Fruit fly (Drosophila melanogaster) whole organism, embryonic: ENCODE results near the gene bark.

Source experiments
- Abd-B ChIP-seq: fragments of 200-800 bp; sonication (Bioruptor generic); optimal IDR thresholded peaks from 2 replicates; lab custom pipeline; 2018; ENCODE audit warnings: missing biosample characterization, mild to moderate bottlenecking, missing genetic modification characterization, moderate library complexity
- Ada2b ChIP-seq: fragments of 200-800 bp; sonication (Bioruptor generic); IDR thresholded peaks from 2 replicates; pipeline ENCODE4 v1.3.6; 2022; ENCODE audit warnings: missing biosample characterization, missing genetic modification characterization
- CG10366 ChIP-seq: fragments of 200-800 bp; sonication (Bioruptor generic); IDR thresholded peaks from 2 replicates; pipeline ENCODE4 v1.3.6; 2022; ENCODE audit warnings: missing biosample characterization, missing genetic modification characterization
- CG11085 ChIP-seq: fragments of 200-800 bp; sonication (Bioruptor generic); IDR thresholded peaks from 2 replicates; pipeline ENCODE4 v1.3.6; 2022; ENCODE audit warnings: missing biosample characterization, missing genetic modification characterization
- CG12769 ChIP-seq: fragments of 200-800 bp; sonication (Bioruptor generic); optimal IDR thresholded peaks from 2 replicates; lab custom pipeline; 2019; ENCODE audit warnings: missing biosample characterization, mild to moderate bottlenecking, missing genetic modification characterization, moderate library complexity
- CG13287 ChIP-seq: fragments of 200-800 bp; sonication (Bioruptor generic); IDR thresholded peaks from 2 replicates; pipeline ENCODE4 v1.3.6; 2022; ENCODE audit warnings: missing biosample characterization, missing genetic modification characterization; ENCODE audit not compliant: partially characterized antibody
- CG14710 ChIP-seq: fragments of 200-800 bp; sonication (Bioruptor generic); optimal IDR thresholded peaks from 3 replicates; lab custom pipeline; 2019; ENCODE audit warnings: missing biosample characterization, mild to moderate bottlenecking, missing genetic modification characterization, moderate library complexity
- CG14965 ChIP-seq: fragments of 200-800 bp; sonication (Bioruptor generic); optimal IDR thresholded peaks from 2 replicates; lab custom pipeline; 2016; ENCODE audit warnings: missing biosample characterization, missing genetic modification characterization, borderline replicate concordance
- CG15479 ChIP-seq: fragments of 200-800 bp; sonication (Bioruptor generic); optimal IDR thresholded peaks from 3 replicates; lab custom pipeline; 2019; ENCODE audit warnings: missing biosample characterization, mild to moderate bottlenecking, missing genetic modification characterization, moderate library complexity
- CG1602 ChIP-seq: fragments of 200-800 bp; sonication (Bioruptor generic); optimal IDR thresholded peaks from 3 replicates; lab custom pipeline; 2016; ENCODE audit warnings: missing biosample characterization, missing genetic modification characterization
- CG16779 ChIP-seq: fragments of 200-800 bp; sonication (Bioruptor generic); IDR thresholded peaks from 2 replicates; pipeline ENCODE4 v1.3.6; 2022; ENCODE audit warnings: missing biosample characterization, missing genetic modification characterization
- CG16863 ChIP-seq: fragments of 200-800 bp; sonication (Bioruptor generic); optimal IDR thresholded peaks from 3 replicates; lab custom pipeline; 2016; ENCODE audit warnings: missing biosample characterization, missing genetic modification characterization
- CG18262 ChIP-seq: fragments of 200-800 bp; optimal IDR thresholded peaks from 3 replicates; lab custom pipeline; 2019; ENCODE audit warnings: missing biosample characterization, mild to moderate bottlenecking, missing genetic modification characterization, moderate library complexity
- CG31365 ChIP-seq: fragments of 200-800 bp; sonication (Bioruptor generic); optimal IDR thresholded peaks from 2 replicates; lab custom pipeline; 2018; ENCODE audit warnings: missing biosample characterization, mild to moderate bottlenecking, missing genetic modification characterization
- CG31388 ChIP-seq: fragments of 200-800 bp; sonication (Bioruptor generic); optimal IDR thresholded peaks from 2 replicates; lab custom pipeline; 2016; ENCODE audit warnings: missing biosample characterization, missing genetic modification characterization
- CG3847 ChIP-seq: fragments of 200-800 bp; sonication (Bioruptor generic); IDR thresholded peaks from 2 replicates; pipeline ENCODE4 v1.3.6; 2022; ENCODE audit warnings: missing biosample characterization, missing genetic modification characterization
- CG4282 ChIP-seq: fragments of 200-800 bp; sonication (Bioruptor generic); optimal IDR thresholded peaks from 2 replicates; lab custom pipeline; 2016; ENCODE audit warnings: missing biosample characterization, missing genetic modification characterization
- CG4328 ChIP-seq: fragments of 200-800 bp; sonication (Bioruptor generic); optimal IDR thresholded peaks from 3 replicates; lab custom pipeline; 2017; ENCODE audit warnings: missing biosample characterization, missing genetic modification reagents, missing genetic modification characterization
- CG7271 ChIP-seq: fragments of 200-800 bp; sonication (Bioruptor generic); optimal IDR thresholded peaks from 2 replicates; lab custom pipeline; 2018; ENCODE audit warnings: missing biosample characterization, mild to moderate bottlenecking, missing genetic modification characterization, moderate library complexity
- CG7963 ChIP-seq: fragments of 200-800 bp; sonication (Bioruptor generic); IDR thresholded peaks from 3 replicates; pipeline ENCODE4 v1.3.6; 2022; ENCODE audit warnings: missing biosample characterization, missing genetic modification characterization; ENCODE audit not compliant: partially characterized antibody
- Dad ChIP-seq: fragments of 200-800 bp; sonication (Bioruptor generic); optimal IDR thresholded peaks from 3 replicates; lab custom pipeline; 2016; ENCODE audit warnings: missing biosample characterization, missing genetic modification characterization
- E2f2 ChIP-seq: fragments of 200-800 bp; sonication (Bioruptor generic); IDR thresholded peaks from 2 replicates; pipeline ENCODE4 v1.3.6; 2022; ENCODE audit warnings: missing biosample characterization, missing genetic modification characterization
- Ets65A ChIP-seq: fragments of 200-800 bp; sonication (Bioruptor generic); peaks from one replicate; lab custom pipeline; 2016; ENCODE audit warnings: missing biosample characterization, missing genetic modification characterization
- HmgD ChIP-seq: fragments of 200-800 bp; sonication (Bioruptor generic); optimal IDR thresholded peaks from 3 replicates; lab custom pipeline; 2016; ENCODE audit warnings: missing biosample characterization, missing genetic modification characterization
- Lhr ChIP-seq: fragments of 200-800 bp; sonication (Bioruptor generic); optimal IDR thresholded peaks from 3 replicates; lab custom pipeline; 2017; ENCODE audit warnings: mild to moderate bottlenecking, missing biosample characterization, missing genetic modification reagents, missing genetic modification characterization
- Optix ChIP-seq: fragments of 200-800 bp; sonication (Bioruptor generic); IDR thresholded peaks from 3 replicates; pipeline ENCODE4 v1.3.6; 2022; ENCODE audit warnings: missing biosample characterization, missing genetic modification characterization
- Rfx ChIP-seq: fragments of 200-800 bp; sonication (Bioruptor generic); IDR thresholded peaks from 2 replicates; pipeline ENCODE4 v1.3.6; 2022; ENCODE audit warnings: missing biosample characterization, missing genetic modification characterization
- Side ChIP-seq: fragments of 200-800 bp; sonication (Bioruptor generic); optimal IDR thresholded peaks from 2 replicates; lab custom pipeline; 2016; ENCODE audit warnings: missing biosample characterization, missing genetic modification characterization
- YL-1 ChIP-seq: fragments of 200-800 bp; sonication (Bioruptor generic); optimal IDR thresholded peaks from 3 replicates; lab custom pipeline; 2017; ENCODE audit warnings: missing biosample characterization, mild to moderate bottlenecking, missing genetic modification characterization
- abd-A ChIP-seq: fragments of 200-800 bp; sonication (Bioruptor generic); optimal IDR thresholded peaks from 3 replicates; lab custom pipeline; 2019; ENCODE audit warnings: missing biosample characterization, mild to moderate bottlenecking, missing genetic modification characterization, moderate library complexity
- chinmo ChIP-seq: fragments of 200-800 bp; sonication (Bioruptor generic); IDR thresholded peaks from 4 replicates; pipeline ENCODE4 v1.3.6; 2022; ENCODE audit warnings: missing biosample characterization, missing genetic modification characterization; ENCODE audit not compliant: partially characterized antibody
- dimm ChIP-seq: fragments of 200-800 bp; sonication (Bioruptor generic); IDR thresholded peaks from 2 replicates; pipeline ENCODE4 v1.3.6; 2022; ENCODE audit warnings: missing biosample characterization, missing genetic modification characterization
- disco-r ChIP-seq: fragments of 200-800 bp; sonication (Bioruptor generic); optimal IDR thresholded peaks from 2 replicates; lab custom pipeline; 2016; ENCODE audit warnings: missing biosample characterization, missing genetic modification characterization
- dmrt11E ChIP-seq: fragments of 200-800 bp; sonication (Bioruptor generic); optimal IDR thresholded peaks from 3 replicates; lab custom pipeline; 2018; ENCODE audit warnings: missing biosample characterization, mild to moderate bottlenecking, missing genetic modification characterization, moderate library complexity
- esg ChIP-seq: fragments of 200-800 bp; sonication (Bioruptor generic); conservative IDR thresholded peaks from 2 replicates; pipeline ENCODE4 v1.3.6; 2022; ENCODE audit warnings: missing biosample characterization, missing genetic modification characterization
- fd96Cb ChIP-seq: fragments of 200-800 bp; sonication (Bioruptor generic); optimal IDR thresholded peaks from 2 replicates; lab custom pipeline; 2018; ENCODE audit warnings: missing biosample characterization, mild to moderate bottlenecking, missing genetic modification characterization, moderate library complexity
- gem ChIP-seq: fragments of 200-800 bp; sonication (Bioruptor generic); optimal IDR thresholded peaks from 2 replicates; lab custom pipeline; 2019; ENCODE audit warnings: missing biosample characterization, mild to moderate bottlenecking, missing genetic modification characterization, moderate library complexity
- ham ChIP-seq: fragments of 200-800 bp; sonication (Bioruptor generic); IDR thresholded peaks from 2 replicates; pipeline ENCODE4 v1.3.6; 2022; ENCODE audit warnings: missing biosample characterization, missing genetic modification characterization
- jumu ChIP-seq: fragments of 200-800 bp; sonication (Bioruptor generic); optimal IDR thresholded peaks from 3 replicates; lab custom pipeline; 2016; ENCODE audit warnings: missing biosample characterization, missing genetic modification characterization
- mirr ChIP-seq: fragments of 200-800 bp; sonication (Bioruptor generic); optimal IDR thresholded peaks from 3 replicates; lab custom pipeline; 2018; ENCODE audit warnings: missing biosample characterization, mild to moderate bottlenecking, missing genetic modification characterization
- nau ChIP-seq: fragments of 200-800 bp; sonication (Bioruptor generic); optimal IDR thresholded peaks from 3 replicates; lab custom pipeline; 2017; ENCODE audit warnings: missing biosample characterization, mild to moderate bottlenecking, missing genetic modification characterization, missing genetic modification reagents
- pnt ChIP-seq: fragments of 200-800 bp; sonication (Bioruptor generic); optimal IDR thresholded peaks from 3 replicates; lab custom pipeline; 2016; ENCODE audit warnings: missing biosample characterization, missing genetic modification characterization
- row ChIP-seq: fragments of 200-800 bp; sonication (Bioruptor generic); IDR thresholded peaks from 3 replicates; pipeline ENCODE4 v1.3.6; 2022; ENCODE audit warnings: missing biosample characterization, missing genetic modification characterization
- sc ChIP-seq, 3 experiments: fragments of >200 bp in 2 of 3; fragments of 200-800 bp in 1 of 3; sonication (Bioruptor generic) in 1 of 3; optimal IDR thresholded peaks; 2 replicates in 2 of 3; 3 replicates in 1 of 3; lab custom pipeline; 2017; ENCODE audit warnings: mild to moderate bottlenecking in 1 of 3, missing biosample characterization in 1 of 3, missing genetic modification characterization in 1 of 3, missing genetic modification reagents in 1 of 3
- schlank ChIP-seq: fragments of 200-800 bp; sonication (Bioruptor generic); optimal IDR thresholded peaks from 2 replicates; lab custom pipeline; 2018; ENCODE audit warnings: missing biosample characterization, mild to moderate bottlenecking, missing genetic modification characterization
- sd ChIP-seq: fragments of 200-800 bp; sonication (Bioruptor generic); optimal IDR thresholded peaks from 3 replicates; lab custom pipeline; 2018; ENCODE audit warnings: missing biosample characterization, mild to moderate bottlenecking, missing genetic modification characterization, moderate library complexity
- shn ChIP-seq: fragments of 200-800 bp; sonication (Bioruptor generic); optimal IDR thresholded peaks from 3 replicates; lab custom pipeline; 2016; ENCODE audit warnings: missing biosample characterization, missing genetic modification characterization
- tin ChIP-seq: fragments of 200-800 bp; sonication (Bioruptor generic); optimal IDR thresholded peaks from 3 replicates; lab custom pipeline; 2016; ENCODE audit warnings: missing biosample characterization, missing genetic modification characterization
- unc-4 ChIP-seq: fragments of 200-800 bp; sonication (Bioruptor generic); IDR thresholded peaks from 2 replicates; pipeline ENCODE4 v1.3.6; 2022; ENCODE audit warnings: missing biosample characterization, missing genetic modification characterization; ENCODE audit not compliant: partially characterized antibody
- wek ChIP-seq: fragments of 200-800 bp; sonication (Bioruptor generic); optimal IDR thresholded peaks from 3 replicates; lab custom pipeline; 2018; ENCODE audit warnings: missing biosample characterization, mild to moderate bottlenecking, missing genetic modification characterization, moderate library complexity

Gene bark

dm6 chr2L:3779143-3779788 is 7.7 kb upstream of the bark start (continued):
- no peak for TF ChIP-seq YL-1 (GFP tag; lab: Kevin White, UChicago)
- no peak for TF ChIP-seq CG11085
- no peak for TF ChIP-seq CG14965
- TF ChIP-seq CG7963 (GFP tag; lab: Robert Waterston, UW), result no peak
- TF ChIP-seq jumu (GFP tag; lab: Kevin White, UChicago), result no peak
- no peak for TF ChIP-seq Ets65A (GFP tag; lab: Kevin White, UChicago)
- TF ChIP-seq E2f2, result no peak
- TF ChIP-seq CG7271 (tag; lab: Kevin White, UChicago), result no peak
- no peak for TF ChIP-seq CG14710 (tag; lab: Kevin White, UChicago)
- TF ChIP-seq unc-4 (GFP tag; lab: Robert Waterston, UW), result no peak
- TF ChIP-seq tin (GFP tag; lab: Kevin White, UChicago), result no peak
- peak; percentile 67 for TF ChIP-seq sd (tag; lab: Kevin White, UChicago)
- peak; percentile 33; the same call in 1 of the 3 replicates for TF ChIP-seq row (GFP tag; lab: Robert Waterston, UW)
- TF ChIP-seq schlank (tag; lab: Kevin White, UChicago), result no peak
- 0 out of 4 replicates have a peak, but pooled peaks have one; percentile 39 for TF ChIP-seq chinmo (GFP tag; lab: Robert Waterston, UW)
- no peak for TF ChIP-seq CG16863 (GFP tag; lab: Kevin White, UChicago)
- TF ChIP-seq CG12769 (tag; lab: Kevin White, UChicago), result peak; percentile 14
- no peak for TF ChIP-seq Optix
- TF ChIP-seq CG3847, result no peak
- no peak for TF ChIP-seq esg (GFP tag; lab: Robert Waterston, UW)
- no peak for TF ChIP-seq HmgD (GFP tag; lab: Kevin White, UChicago)
- no peak for TF ChIP-seq CG4328 (GFP tag; lab: Kevin White, UChicago)
- no peak for TF ChIP-seq Side (GFP tag; lab: Kevin White, UChicago)
- no peak for TF ChIP-seq pnt (GFP tag; lab: Kevin White, UChicago)
- TF ChIP-seq Abd-B (GFP tag; lab: Kevin White, UChicago), result no peak
- no peak for TF ChIP-seq CG1602 (GFP tag; lab: Kevin White, UChicago)
- no peak for TF ChIP-seq CG31365 (tag; lab: Kevin White, UChicago)
- TF ChIP-seq gem (tag; lab: Kevin White, UChicago), result peak; percentile 50
- TF ChIP-seq shn (GFP tag; lab: Kevin White, UChicago), result no peak
- TF ChIP-seq CG16779 (GFP tag; lab: Robert Waterston, UW), result no peak
- no peak for TF ChIP-seq nau (GFP tag; lab: Kevin White, UChicago)
- no peak for TF ChIP-seq abd-A (tag; lab: Kevin White, UChicago)
- TF ChIP-seq disco-r, result no peak
- TF ChIP-seq CG31388 (GFP tag; lab: Kevin White, UChicago), result no peak
- no peak for TF ChIP-seq Dad (GFP tag; lab: Kevin White, UChicago)
- no peak for TF ChIP-seq CG13287 (GFP tag; lab: Robert Waterston, UW)
- TF ChIP-seq Rfx (GFP tag; lab: Robert Waterston, UW), result no peak
- peak; percentile 36 for TF ChIP-seq CG18262 (tag; lab: Kevin White, UChicago)
- TF ChIP-seq fd96Cb (tag; lab: Kevin White, UChicago), result no peak
- no peak for TF ChIP-seq wek (GFP tag; lab: Kevin White, UChicago)
- no peak for TF ChIP-seq CG10366 (GFP tag; lab: Robert Waterston, UW)
- no peak for TF ChIP-seq dimm (GFP tag; lab: Robert Waterston, UW)
- TF ChIP-seq CG15479 (GFP tag; lab: Kevin White, UChicago), result no peak
- TF ChIP-seq ham (GFP tag; lab: Robert Waterston, UW), result no peak
- TF ChIP-seq Ada2b (GFP tag; lab: Robert Waterston, UW), result no peak
- no peak for TF ChIP-seq sc (optimal IDR thresholded peaks at IDR 0.05; lab: Kevin White, UChicago)
- TF ChIP-seq sc (GFP tag; optimal IDR thresholded peaks at IDR 0.05; lab: Kevin White, UChicago), result no peak
- TF ChIP-seq dmrt11E, result no peak
- no peak for TF ChIP-seq CG4282
- no peak for TF ChIP-seq Lhr (GFP tag; lab: Kevin White, UChicago)
- peak; percentile 82 for TF ChIP-seq mirr (GFP tag; lab: Kevin White, UChicago)
